Worm (Caenorhabditis elegans): ENCODE results near the gene tkr-1.

tkr-1 gene

DNA sequence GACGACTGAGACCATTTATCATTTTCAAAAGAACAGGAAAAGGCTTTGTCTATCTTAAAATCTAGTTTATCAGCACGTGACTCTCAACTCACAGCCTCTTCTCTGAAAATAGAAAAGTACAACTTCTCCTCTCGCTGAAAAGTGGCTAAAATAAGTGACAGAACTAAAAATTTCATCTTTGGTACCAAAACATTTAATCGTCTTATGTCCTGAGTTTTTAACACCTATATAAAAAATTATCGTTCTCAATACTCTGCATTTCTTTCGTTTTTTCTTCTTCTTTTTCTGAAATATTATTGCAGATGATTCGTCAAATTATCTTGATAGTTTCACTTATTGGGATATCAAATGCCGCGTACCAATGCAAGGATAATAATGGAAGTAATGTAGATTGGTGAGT lies 16.6 kb upstream of the tkr-1 start, which contains the start of gene crn-6 (continued):
- TF ChIP-seq zfp-3 (GFP tag; conservative IDR thresholded peaks at IDR 0.05) (no peak), vab-7 (GFP tag; IDR thresholded peaks at IDR 0.05) (no peak)

DNA sequence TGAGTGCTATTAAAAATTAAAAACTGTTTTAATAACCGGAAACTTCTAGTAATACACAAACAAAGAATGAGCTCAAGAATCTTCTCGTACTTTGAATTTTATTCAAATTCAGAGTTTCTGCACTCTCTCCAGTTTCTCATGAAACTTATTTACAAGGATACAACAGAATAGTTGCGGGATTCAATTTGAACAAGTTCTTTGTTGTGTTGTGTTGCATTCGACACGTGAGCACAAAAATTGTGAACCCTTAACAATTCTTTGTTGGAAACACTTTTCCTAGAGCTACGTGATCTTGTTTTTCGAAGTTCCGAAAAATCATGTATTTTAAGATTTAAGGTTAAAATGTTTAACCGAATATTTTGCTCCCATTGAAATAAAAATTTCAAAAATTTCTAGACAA lies 9.8 kb upstream of the tkr-1 start:
- TF ChIP-seq fkh-10 (GFP tag; optimal IDR thresholded peaks at IDR 0.05) (peak; percentile 50), saeg-2 (GFP tag; IDR thresholded peaks at IDR 0.05) (no peak), T20F7.1 (GFP tag; optimal IDR thresholded peaks at IDR 0.05) (no peak), lin-15B (tag; optimal IDR thresholded peaks at IDR 0.05) (no peak)

DNA sequence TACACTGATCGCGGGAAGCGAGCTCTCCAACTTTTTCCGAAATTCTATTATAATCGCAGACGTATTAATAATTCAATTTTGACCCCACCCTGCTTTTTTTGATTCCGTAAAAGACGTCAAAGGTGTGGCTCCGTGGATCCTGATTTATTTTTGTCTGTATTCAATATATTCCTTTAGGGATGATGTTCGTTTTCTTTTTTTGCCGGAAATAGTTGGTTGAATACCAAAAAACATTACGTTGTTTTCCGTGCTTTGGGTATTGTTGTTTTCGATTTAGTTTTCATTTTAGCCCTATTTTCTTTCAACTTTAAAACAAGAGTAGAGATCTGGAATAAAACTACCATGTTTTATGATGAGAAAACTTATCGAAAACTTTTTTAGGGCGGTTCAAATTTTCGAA lies 6.9 kb upstream of the tkr-1 start:
- TF ChIP-seq lsy-2 (tag; optimal IDR thresholded peaks at IDR 0.05) (no peak), unc-62 (GFP tag; optimal IDR thresholded peaks at IDR 0.05 in 1 of 2) (peak in 1 of 2 experiments; percentile 93), unc-62 (tag; optimal IDR thresholded peaks at IDR 0.05) (no peak), pha-4 (GFP tag; IDR thresholded peaks at IDR 0.05) (no peak), pha-4 (tag; optimal IDR thresholded peaks at IDR 0.05) (no peak), lim-7 (GFP tag; IDR thresholded peaks at IDR 0.05) (no peak)

DNA sequence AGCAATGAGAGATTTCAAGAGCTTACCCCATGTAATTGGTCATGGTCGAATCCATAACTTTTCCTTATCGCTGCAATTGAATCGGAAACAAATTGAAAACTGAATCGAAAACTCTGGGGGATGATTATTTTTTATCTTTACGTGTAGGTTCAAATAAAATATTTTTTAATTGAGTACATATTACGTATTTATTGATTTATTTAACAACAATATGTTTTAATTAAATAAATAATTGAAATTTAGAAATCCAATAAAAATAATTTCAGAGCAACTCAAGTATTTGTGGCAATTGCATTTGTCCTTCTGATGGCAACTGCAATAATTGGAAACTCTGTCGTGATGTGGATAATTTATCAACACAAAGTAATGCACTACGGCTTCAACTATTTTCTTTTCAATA lies 1.9 kb downstream of the tkr-1 start, which contains the start of gene C38C10.3:
C38C10.3 (minus strand) TSS at position 101 of the 400 bp plus-strand sequence.
- TF ChIP-seq sdz-12 (GFP tag; optimal IDR thresholded peaks at IDR 0.05) (no peak), aly-2 (tag; optimal IDR thresholded peaks at IDR 0.05) (no peak)

- TF ChIP-seq F49E8.2 (tag; optimal IDR thresholded peaks at IDR 0.05; ENCODE audit: borderline replicate concordance) (no peak), egl-43 (GFP tag; IDR thresholded peaks at IDR 0.05) (no peak), mes-2 (tag; optimal IDR thresholded peaks at IDR 0.05; ENCODE audit: poor library complexity, severe bottlenecking) (no peak), arid-1 (GFP tag; conservative IDR thresholded peaks at IDR 0.05) (no peak), mdt-29 (GFP tag; IDR thresholded peaks at IDR 0.05) (no peak), lin-1 (GFP tag; IDR thresholded peaks at IDR 0.05) (no peak), dmd-6 (GFP tag; IDR thresholded peaks at IDR 0.05) (no peak), ceh-44 (GFP tag; IDR thresholded peaks at IDR 0.05) (no peak), saeg-2 (GFP tag; IDR thresholded peaks at IDR 0.05) (no peak), lim-7 (GFP tag; IDR thresholded peaks at IDR 0.05) (no peak), nhr-11 (tag; optimal IDR thresholded peaks at IDR 0.05) (no peak), skn-1 (tag; optimal IDR thresholded peaks at IDR 0.05) (no peak), nhr-102 (tag; optimal IDR thresholded peaks at IDR 0.05) (no peak), hlh-30 (tag; optimal IDR thresholded peaks at IDR 0.05; ENCODE audit: insufficient read depth) (no peak), attf-4 (tag; optimal IDR thresholded peaks at IDR 0.05) (no peak), lin-38 (GFP tag; IDR thresholded peaks at IDR 0.05) (no peak), nhr-77 (tag; optimal IDR thresholded peaks at IDR 0.05) (no peak), fkh-10 (GFP tag; optimal IDR thresholded peaks at IDR 0.05) (no peak), nhr-6 (tag; optimal IDR thresholded peaks at IDR 0.05) (no peak)
Observed at ce11 chrIII:9390007-9390406, 6.4 kb downstream of the tkr-1 start, which contains the start of gene slc-17.2. slc-17.2 (minus strand) TSS chrIII:9390107.

DNA sequence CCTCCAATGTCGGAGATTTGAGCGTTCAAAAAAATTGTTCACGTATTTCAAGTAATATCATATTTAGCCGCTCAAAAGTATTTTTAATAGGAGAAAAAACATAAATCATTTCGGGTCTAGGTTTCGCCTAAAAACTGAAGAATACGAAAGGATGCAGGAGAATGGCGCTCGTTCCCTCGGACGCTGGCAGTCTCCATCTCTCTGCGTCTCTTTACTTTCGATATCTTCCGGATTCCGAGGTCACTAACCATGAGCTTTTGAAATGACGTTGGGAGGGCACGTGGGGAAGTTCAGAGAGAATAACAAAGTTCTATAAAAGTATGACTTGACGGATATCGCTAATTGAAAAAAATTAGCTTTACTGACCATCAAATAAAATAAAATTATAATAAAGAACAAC lies 7.3 kb downstream of the tkr-1 start:
- TF ChIP-seq mxl-3 (GFP tag; optimal IDR thresholded peaks at IDR 0.05) (peak; percentile 4), lim-7 (GFP tag; IDR thresholded peaks at IDR 0.05) (0 out of 2 replicates have a peak, but pooled peaks have one; percentile 43), snpc-4 (tag; optimal IDR thresholded peaks at IDR 0.05) (no peak), dmd-6 (GFP tag; IDR thresholded peaks at IDR 0.05) (no peak), mep-1 (tag; optimal IDR thresholded peaks at IDR 0.05) (peak; percentile 3), D1046.2 (GFP tag; IDR thresholded peaks at IDR 0.05) (no peak), lin-13 (GFP tag; optimal IDR thresholded peaks at IDR 0.05) (peak; percentile 18), tag-97 (GFP tag; IDR thresholded peaks at IDR 0.05) (no peak), cey-2 (tag; optimal IDR thresholded peaks at IDR 0.05; ENCODE audit: borderline replicate concordance, insufficient read depth) (no peak), aha-1 (tag) (no peak), Y105C5A.15 (GFP tag; IDR thresholded peaks at IDR 0.05) (no peak), mxl-2 (GFP tag; conservative IDR thresholded peaks at IDR 0.05) (no peak), lsy-2 (tag; optimal IDR thresholded peaks at IDR 0.05) (peak in 1 of 2 experiments; percentile 62), ama-1 (optimal IDR thresholded peaks at IDR 0.05) (peak; percentile 5), lin-39 (tag; optimal IDR thresholded peaks at IDR 0.05) (no peak), nhr-6 (tag; optimal IDR thresholded peaks at IDR 0.05) (no peak), ceh-82 (tag; optimal IDR thresholded peaks at IDR 0.05) (no peak), unc-62 (GFP tag; optimal IDR thresholded peaks at IDR 0.05 in 1 of 2) (no peak), unc-62 (tag; optimal IDR thresholded peaks at IDR 0.05) (no peak), dmd-9 (GFP tag; IDR thresholded peaks at IDR 0.05) (no peak)
